Fruit fly (Drosophila melanogaster): Measurements from ENCODE around the gene CG14259.

Gene CG14259

dm6 chr3R:27131408-27131807, 37.1 kb downstream of the CG14259 start (continued):
- TF ChIP-seq ERR (GFP tag; optimal IDR thresholded peaks at IDR 0.05) (peak; percentile 47), hkb (optimal IDR thresholded peaks at IDR 0.05) (no peak), hkb (GFP tag; IDR thresholded peaks at IDR 0.05) (peak; percentile 53), jigr1 (GFP tag; IDR thresholded peaks at IDR 0.05) (no peak), trh (GFP tag; optimal IDR thresholded peaks at IDR 0.05) (no peak), Ravus (GFP tag; IDR thresholded peaks at IDR 0.05) (no peak), CG14965 (GFP tag; optimal IDR thresholded peaks at IDR 0.05; ENCODE audit: borderline replicate concordance) (no peak), gem (tag; optimal IDR thresholded peaks at IDR 0.05) (peak; percentile 30), pan (optimal IDR thresholded peaks at IDR 0.05) (no peak), pan (GFP tag; optimal IDR thresholded peaks at IDR 0.05 in 1 of 2, IDR thresholded peaks at IDR 0.05 in 1 of 2) (peak in 1 of 2 experiments; percentile 52), CG15696 (tag; optimal IDR thresholded peaks at IDR 0.05) (no peak), CG16779 (GFP tag; IDR thresholded peaks at IDR 0.05) (no peak), ara (GFP tag; IDR thresholded peaks at IDR 0.05) (no peak), Dfd (GFP tag; optimal IDR thresholded peaks at IDR 0.05) (no peak), CG15479 (GFP tag; optimal IDR thresholded peaks at IDR 0.05) (no peak), Vsx1 (GFP tag; optimal IDR thresholded peaks at IDR 0.05) (peak; percentile 71), ewg (GFP tag; optimal IDR thresholded peaks at IDR 0.05) (no peak), CG4730 (GFP tag; IDR thresholded peaks at IDR 0.05) (no peak), Elba2 (GFP tag; optimal IDR thresholded peaks at IDR 0.05) (no peak), fd96Cb (tag; optimal IDR thresholded peaks at IDR 0.05) (no peak), CG17328 (GFP tag; IDR thresholded peaks at IDR 0.05) (no peak), CG5245 (GFP tag; optimal IDR thresholded peaks at IDR 0.05) (no peak), chif (GFP tag; optimal IDR thresholded peaks at IDR 0.05) (no peak), eyg (GFP tag; optimal IDR thresholded peaks at IDR 0.05) (peak; percentile 43), CG17612 (GFP tag; IDR thresholded peaks at IDR 0.05) (no peak), CG15269 (tag; optimal IDR thresholded peaks at IDR 0.05) (peak; percentile 7), CG8388 (GFP tag; optimal IDR thresholded peaks at IDR 0.05) (no peak), Drgx (GFP tag; IDR thresholded peaks at IDR 0.05) (no peak), scrt (GFP tag; optimal IDR thresholded peaks at IDR 0.05) (peak; percentile 52), sug (tag; optimal IDR thresholded peaks at IDR 0.05) (peak; percentile 0), NfI (GFP tag; optimal IDR thresholded peaks at IDR 0.05) (peak; percentile 22), CG4282 (GFP tag; optimal IDR thresholded peaks at IDR 0.05) (peak; percentile 3), CG5180 (GFP tag; optimal IDR thresholded peaks at IDR 0.05) (peak; percentile 35), org-1 (GFP tag; optimal IDR thresholded peaks at IDR 0.05) (peak; percentile 60), jumu (GFP tag; optimal IDR thresholded peaks at IDR 0.05) (no peak), CG6689 (GFP tag; IDR thresholded peaks at IDR 0.05) (no peak), CkIIα-i1 (GFP tag; IDR thresholded peaks at IDR 0.05) (no peak), btn (GFP tag; optimal IDR thresholded peaks at IDR 0.05) (no peak), Mad (GFP tag; optimal IDR thresholded peaks at IDR 0.05) (no peak), zfh2 (GFP tag; optimal IDR thresholded peaks at IDR 0.05) (peak; percentile 47), CG12219 (GFP tag; optimal IDR thresholded peaks at IDR 0.05) (peak; percentile 16), CG11093 (GFP tag; IDR thresholded peaks at IDR 0.05) (no peak), Hr39 (optimal IDR thresholded peaks at IDR 0.05) (no peak), Doc3 (GFP tag; IDR thresholded peaks at IDR 0.05; ENCODE audit: partially characterized antibody) (no peak), CG10274 (GFP tag; optimal IDR thresholded peaks at IDR 0.05) (peak; percentile 25), corto (GFP tag; optimal IDR thresholded peaks at IDR 0.05) (no peak), CG8281 (tag; optimal IDR thresholded peaks at IDR 0.05) (no peak), CG9817 (tag; optimal IDR thresholded peaks at IDR 0.05) (peak; percentile 41), sd (tag; optimal IDR thresholded peaks at IDR 0.05) (peak; percentile 7), HmgD (GFP tag; optimal IDR thresholded peaks at IDR 0.05) (no peak), CG9876 (GFP tag; optimal IDR thresholded peaks at IDR 0.05) (peak; percentile 11), B-H2 (GFP tag; optimal IDR thresholded peaks at IDR 0.05) (peak; percentile 71), Jarid2 (GFP tag; optimal IDR thresholded peaks at IDR 0.05) (peak; percentile 15)
